Worm (Caenorhabditis elegans) whole organism, L4 larva: Measurements from ENCODE around the gene rrsr-1.
"Not testable (repeated sequence)": the region's sequence is repeated elsewhere in the genome, so short reads cannot be mapped to it uniquely, and the experiment has no call there.

Source experiments
- ama-1 ChIP-seq: fragments of 150-350 bp; optimal IDR thresholded peaks from 2 replicates; lab custom pipeline; 2014; ENCODE audit warnings: inconsistent platforms, mixed read lengths
- ceh-20 ChIP-seq: fragments of 200-800 bp; sonication (Bioruptor generic); IDR thresholded peaks from 2 replicates; pipeline ENCODE4 v1.3.6; 2022; ENCODE audit warnings: missing genetic modification reagents, missing genetic modification characterization, missing compliant biosample characterization
- ceh-82 ChIP-seq: sonication (generic microtip); optimal IDR thresholded peaks from 2 replicates; lab custom pipeline; 2017; ENCODE audit warnings: missing biosample characterization, missing genetic modification characterization
- fos-1 ChIP-seq: fragments of 150-350 bp; optimal IDR thresholded peaks from 2 replicates; lab custom pipeline; 2014; ENCODE audit warnings: missing biosample characterization, missing genetic modification characterization
- lin-15B ChIP-seq: fragments of 150-350 bp; sonication (generic microtip); optimal IDR thresholded peaks from 3 replicates; lab custom pipeline; 2014; ENCODE audit warnings: missing biosample characterization, missing genetic modification characterization
- lin-39 ChIP-seq: fragments of 150-350 bp; optimal IDR thresholded peaks from 2 replicates; lab custom pipeline; 2014; ENCODE audit warnings: missing biosample characterization, missing genetic modification reagents, missing genetic modification characterization
- mxl-2 ChIP-seq: fragments of 200-800 bp; sonication (Bioruptor generic); conservative IDR thresholded peaks from 2 replicates; pipeline ENCODE4 v1.3.6; 2022; ENCODE audit warnings: missing genetic modification reagents, missing genetic modification characterization, missing compliant biosample characterization
- nhr-10 ChIP-seq: fragments of 150-350 bp; optimal IDR thresholded peaks from 2 replicates; lab custom pipeline; 2014; ENCODE audit warnings: missing biosample characterization, missing genetic modification characterization
- nhr-28 ChIP-seq: fragments of 150-350 bp; optimal IDR thresholded peaks from 2 replicates; lab custom pipeline; 2014; ENCODE audit warnings: missing biosample characterization, missing genetic modification characterization
- sdz-12 ChIP-seq: fragments of 200-800 bp; sonication (Bioruptor generic); optimal IDR thresholded peaks from 2 replicates; lab custom pipeline; 2018; ENCODE audit warnings: mild to moderate bottlenecking, missing genetic modification characterization, missing compliant biosample characterization
- vab-7 ChIP-seq: fragments of 200-800 bp; sonication (Bioruptor generic); IDR thresholded peaks from 2 replicates; pipeline ENCODE4 v1.3.6; 2022; ENCODE audit warnings: missing genetic modification reagents, missing genetic modification characterization, missing compliant biosample characterization
- zag-1 ChIP-seq: fragments of 150-350 bp; optimal IDR thresholded peaks from 2 replicates; lab custom pipeline; 2014; ENCODE audit warnings: missing biosample characterization, missing genetic modification characterization

- not testable (repeated sequence) for TF ChIP-seq lin-39 (tag; lab: Kevin White, UChicago); ceh-20 (GFP tag; lab: Robert Waterston, UW); ceh-82 (tag; lab: Kevin White, UChicago); vab-7 (GFP tag; lab: Robert Waterston, UW); nhr-28 (tag; lab: Kevin White, UChicago); ama-1 (lab: Kevin White, UChicago); nhr-10 (tag; lab: Kevin White, UChicago); zag-1; mxl-2; lin-15B (tag; lab: Kevin White, UChicago); fos-1; sdz-12 (GFP tag; lab: Kevin White, UChicago)
Measured at ce11 chrV:14443471-14444015, 18.7 kb upstream of the rrsr-1 start.
